Worm (Caenorhabditis elegans) whole organism, L4 larva: Measurements from ENCODE around the gene srg-64.
A peak's percentile ranks its signal among the peaks of the same experiment; 100 is the strongest.

Source experiments
- F44E2.7 ChIP-seq: fragments of 200-800 bp; sonication (Bioruptor generic); IDR thresholded peaks from 2 replicates; pipeline ENCODE4 v2.1.2; 2022; ENCODE audit warnings: missing genetic modification characterization, missing compliant biosample characterization
- Y5F2A.4 ChIP-seq: fragments of 200-800 bp; sonication (Bioruptor generic); optimal IDR thresholded peaks from 2 replicates; lab custom pipeline; 2018; ENCODE audit warnings: mild to moderate bottlenecking, missing genetic modification characterization, missing compliant biosample characterization
- hlh-30 ChIP-seq: sonication (generic microtip); optimal IDR thresholded peaks from 2 replicates; lab custom pipeline; 2017; ENCODE audit warnings: antibody characterized with exemption, mild to moderate bottlenecking, missing genetic modification characterization, missing compliant biosample characterization; ENCODE audit not compliant: insufficient read depth
- lim-7 ChIP-seq: fragments of 200-800 bp; sonication (Bioruptor generic); IDR thresholded peaks from 2 replicates; pipeline ENCODE4 v1.3.6; 2022; ENCODE audit warnings: missing genetic modification characterization, missing compliant biosample characterization
- lir-3 ChIP-seq: sonication (generic microtip); optimal IDR thresholded peaks from 2 replicates; lab custom pipeline; 2016; ENCODE audit warnings: mild to moderate bottlenecking, missing genetic modification characterization, missing compliant biosample characterization
- nhr-48 ChIP-seq: sonication (generic microtip); optimal IDR thresholded peaks from 2 replicates; lab custom pipeline; 2016; ENCODE audit warnings: mild to moderate bottlenecking, missing genetic modification characterization, missing compliant biosample characterization
- ztf-11 ChIP-seq: fragments of 150-350 bp; optimal IDR thresholded peaks from 2 replicates; lab custom pipeline; 2014; ENCODE audit warnings: missing biosample characterization, missing genetic modification characterization

The srg-64 gene

ce11 chrX:15689244-15689643 lies 51.2 kb downstream of the srg-64 start, which contains the start of gene C03H12.1 (continued):
- TF ChIP-seq Y5F2A.4 (GFP tag; lab: Kevin White, UChicago) (no peak), nhr-48 (tag; lab: Kevin White, UChicago) (peak; percentile 24), lir-3 (no peak), hlh-30 (tag; lab: Kevin White, UChicago) (peak; percentile 70), ztf-11 (no peak), lim-7 (GFP tag; lab: Robert Waterston, UW) (no peak), F44E2.7 (GFP tag; lab: Robert Waterston, UW) (no peak)
